Worm (Caenorhabditis elegans) whole organism, young adult: ENCODE measurements around the gene F54D5.15.

Source experiments
- C06A6.2 ChIP-seq: fragments of 200-800 bp; sonication (Bioruptor generic); conservative IDR thresholded peaks from 2 replicates; pipeline ENCODE4 v1.3.6; 2022; ENCODE audit warnings: missing genetic modification characterization, missing compliant biosample characterization
- Y67H2A.10 ChIP-seq: fragments of 200-800 bp; sonication (Bioruptor generic); conservative IDR thresholded peaks from 2 replicates; pipeline ENCODE4 v1.3.6; 2022; ENCODE audit warnings: missing genetic modification reagents, missing genetic modification characterization, missing compliant biosample characterization
- cebp-1 ChIP-seq, 2 experiments: fragments of 200-800 bp in 1 of 2; sonication (Bioruptor generic) in 1 of 2; sonication (generic microtip) in 1 of 2; IDR thresholded peaks in 1 of 2; optimal IDR thresholded peaks in 1 of 2; 2 replicates each; pipeline versions ENCODE4 v1.3.6 to Lab custom; 2017 to 2022; ENCODE audit warnings: missing compliant biosample characterization in 2 of 2, missing genetic modification characterization in 2 of 2, mild to moderate bottlenecking in 1 of 2, missing genetic modification reagents in 1 of 2, moderate library complexity in 1 of 2
- ceh-79 ChIP-seq: sonication (generic microtip); optimal IDR thresholded peaks from 2 replicates; lab custom pipeline; 2017; ENCODE audit warnings: mild to moderate bottlenecking, missing genetic modification characterization, missing compliant biosample characterization
- lsl-1 ChIP-seq: fragments of 200-800 bp; sonication (Bioruptor generic); optimal IDR thresholded peaks from 2 replicates; lab custom pipeline; 2018; ENCODE audit warnings: mild to moderate bottlenecking, missing genetic modification characterization, moderate library complexity, missing compliant biosample characterization
- mxl-1 ChIP-seq: sonication (generic microtip); optimal IDR thresholded peaks from 2 replicates; lab custom pipeline; 2016; ENCODE audit warnings: missing genetic modification characterization, missing compliant biosample characterization
- nhr-80 ChIP-seq: sonication (generic microtip); optimal IDR thresholded peaks from 2 replicates; lab custom pipeline; 2016; ENCODE audit warnings: missing genetic modification characterization, missing compliant biosample characterization
- unc-62 ChIP-seq: fragments of 150-350 bp; optimal IDR thresholded peaks from 2 replicates; lab custom pipeline; 2014; ENCODE audit warnings: missing biosample characterization, missing genetic modification reagents, missing genetic modification characterization

DNA sequence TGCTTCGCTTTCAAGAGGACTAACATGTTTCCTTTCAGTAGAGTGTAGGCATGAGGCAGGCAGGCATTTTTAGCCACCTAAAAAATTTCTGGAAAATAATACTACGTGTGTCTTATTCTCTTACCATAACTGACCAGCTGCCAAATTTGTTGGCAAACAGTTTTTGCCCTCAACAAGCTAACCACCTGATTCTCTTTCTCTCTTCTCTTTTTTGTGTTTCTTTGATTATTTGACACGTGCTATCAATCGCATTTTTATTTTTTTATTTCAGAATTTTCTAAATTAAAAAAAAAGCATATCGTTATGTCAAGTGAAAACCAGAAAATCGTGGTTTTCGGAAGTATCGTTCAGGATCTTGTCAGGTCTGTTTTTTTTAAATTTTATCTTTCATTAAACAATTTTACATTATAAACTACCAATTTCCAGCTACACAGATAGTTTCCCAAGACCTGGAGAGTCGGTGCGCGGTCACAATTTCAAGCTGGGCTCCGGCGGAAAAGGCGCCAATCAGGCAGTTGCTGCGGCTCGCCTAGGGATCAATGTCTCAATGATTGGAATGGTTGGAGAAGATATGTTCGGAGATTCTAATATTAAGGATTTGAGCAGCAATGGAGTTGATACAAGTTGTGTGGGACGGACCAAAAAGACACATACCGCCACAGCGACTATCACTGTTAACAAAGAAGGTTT is 48.2 kb upstream of the F54D5.15 start, which contains the start of gene F07A11.5:
- no peak for TF ChIP-seq lsl-1
- no peak for TF ChIP-seq ceh-79 (tag; lab: Kevin White, UChicago)
- TF ChIP-seq Y67H2A.10 (GFP tag; lab: Robert Waterston, UW) = no peak
- no peak for TF ChIP-seq C06A6.2
- no peak for TF ChIP-seq unc-62 (GFP tag; lab: Kevin White, UChicago)
- no peak for TF ChIP-seq mxl-1
- peak; percentile 16 for TF ChIP-seq nhr-80
- TF ChIP-seq cebp-1 (GFP tag; IDR thresholded peaks at IDR 0.05; lab: Robert Waterston, UW) = no peak
- no peak for TF ChIP-seq cebp-1 (tag; optimal IDR thresholded peaks at IDR 0.05; lab: Kevin White, UChicago)
